Worm (Caenorhabditis elegans) whole organism, L2 larva: ENCODE measurements around the gene srw-55.
"Not testable (repeated sequence)": the region's sequence is repeated elsewhere in the genome, so short reads cannot be mapped to it uniquely, and the experiment has no call there.

Experiments
- ama-1 ChIP-seq: fragments of 150-350 bp; optimal IDR thresholded peaks from 2 replicates; lab custom pipeline; 2018; ENCODE audit warnings: inconsistent platforms
- ceh-82 ChIP-seq: fragments of 150-350 bp; optimal IDR thresholded peaks from 2 replicates; lab custom pipeline; 2014; ENCODE audit warnings: missing biosample characterization, missing genetic modification characterization
- egl-27 ChIP-seq: sonication (generic microtip); optimal IDR thresholded peaks from 3 replicates; lab custom pipeline; 2017; ENCODE audit warnings: missing biosample characterization, missing genetic modification reagents, missing genetic modification characterization
- elt-3 ChIP-seq: sonication (generic microtip); optimal IDR thresholded peaks from 2 replicates; lab custom pipeline; 2017; ENCODE audit warnings: missing biosample characterization, missing genetic modification characterization
- lin-13 ChIP-seq: fragments of 150-350 bp; optimal IDR thresholded peaks from 2 replicates; lab custom pipeline; 2014; ENCODE audit warnings: missing biosample characterization, missing genetic modification reagents, missing genetic modification characterization
- lsy-2 ChIP-seq, 2 experiments: fragments of 150-350 bp in 1 of 2; sonication (generic microtip) in 1 of 2; optimal IDR thresholded peaks; 2 replicates each; lab custom pipeline; 2014 to 2017; ENCODE audit warnings: missing biosample characterization in 2 of 2, missing genetic modification characterization in 2 of 2
- nhr-77 ChIP-seq: fragments of 150-350 bp; optimal IDR thresholded peaks from 2 replicates; lab custom pipeline; 2014; ENCODE audit warnings: missing biosample characterization, missing genetic modification characterization
- sem-4 ChIP-seq: fragments of 150-350 bp; optimal IDR thresholded peaks from 2 replicates; lab custom pipeline; 2014; ENCODE audit warnings: missing biosample characterization, missing genetic modification reagents, missing genetic modification characterization

ce11 chrV:15929882-15930281 is 10.3 kb downstream of the srw-55 start, which contains the start of gene srbc-77:
- not testable (repeated sequence) for TF ChIP-seq ama-1 (lab: Kevin White, UChicago); sem-4 (tag; lab: Kevin White, UChicago); lin-13 (GFP tag; lab: Kevin White, UChicago); ceh-82 (tag; lab: Kevin White, UChicago); egl-27; elt-3 (tag; lab: Kevin White, UChicago); lsy-2 (tag; optimal IDR thresholded peaks at IDR 0.05; lab: Kevin White, UChicago); nhr-77 (tag; lab: Kevin White, UChicago)
